Fruit fly (Drosophila melanogaster) whole organism: ENCODE measurements around the gene Pfdn4.

Experiments
- CG8478 ChIP-seq: fragments of >200 bp; optimal IDR thresholded peaks from 2 replicates; lab custom pipeline; 2018; ENCODE audit warnings: inconsistent platforms
- EcR ChIP-seq, 2 experiments: fragments of >200 bp; optimal IDR thresholded peaks; 2 replicates each; lab custom pipeline; 2017; ENCODE audit warnings: missing biosample characterization in 2 of 2, missing genetic modification characterization in 2 of 2, missing genetic modification reagents in 2 of 2
- pan ChIP-seq: fragments of >200 bp; optimal IDR thresholded peaks from 2 replicates; lab custom pipeline; 2017
- psq ChIP-seq: fragments of >200 bp; optimal IDR thresholded peaks from 2 replicates; lab custom pipeline; 2017
- usp ChIP-seq: fragments of >200 bp; optimal IDR thresholded peaks from 2 replicates; lab custom pipeline; 2017; ENCODE audit warnings: missing biosample characterization, missing genetic modification characterization, mixed read lengths

dm6 chr3L:5341770-5342318 lies 26.0 kb downstream of the Pfdn4 start:
- TF ChIP-seq EcR (GFP tag; optimal IDR thresholded peaks at IDR 0.05; lab: Kevin White, UChicago) (no peak), psq (lab: Kevin White, UChicago) (no peak), pan (lab: Kevin White, UChicago) (no peak), usp (GFP tag; lab: Kevin White, UChicago) (no peak), CG8478 (no peak)
